Worm (Caenorhabditis elegans) whole organism, young adult: ENCODE data around the gene dyf-19.

Experiments used
- F22D6.2 ChIP-seq: sonication (generic microtip); optimal IDR thresholded peaks from 2 replicates; lab custom pipeline; 2016; ENCODE audit warnings: mild to moderate bottlenecking, missing genetic modification characterization, missing compliant biosample characterization
- F33H1.4 ChIP-seq: fragments of 200-800 bp; sonication (Bioruptor generic); IDR thresholded peaks from 2 replicates; pipeline ENCODE4 v1.3.6; 2022; ENCODE audit warnings: missing genetic modification reagents, missing genetic modification characterization, missing compliant biosample characterization
- Y67H2A.10 ChIP-seq: fragments of 200-800 bp; sonication (Bioruptor generic); conservative IDR thresholded peaks from 2 replicates; pipeline ENCODE4 v1.3.6; 2022; ENCODE audit warnings: missing genetic modification reagents, missing genetic modification characterization, missing compliant biosample characterization
- aptf-2 ChIP-seq: fragments of 200-800 bp; sonication (Bioruptor generic); conservative IDR thresholded peaks from 2 replicates; pipeline ENCODE4 v1.3.6; 2022; ENCODE audit warnings: missing genetic modification reagents, missing genetic modification characterization, missing compliant biosample characterization
- cebp-2 ChIP-seq: fragments of 200-800 bp; sonication (Bioruptor generic); IDR thresholded peaks from 2 replicates; pipeline ENCODE4 v1.3.6; 2022; ENCODE audit warnings: missing genetic modification characterization, missing compliant biosample characterization
- chd-7 ChIP-seq: sonication (generic microtip); optimal IDR thresholded peaks from 2 replicates; lab custom pipeline; 2016; ENCODE audit warnings: mild to moderate bottlenecking, missing genetic modification characterization, moderate library complexity, missing compliant biosample characterization
- gei-17 ChIP-seq: fragments of 200-800 bp; sonication (Bioruptor generic); optimal IDR thresholded peaks from 2 replicates; lab custom pipeline; 2018; ENCODE audit warnings: mild to moderate bottlenecking, missing genetic modification characterization, missing compliant biosample characterization
- hmg-1.2 ChIP-seq: fragments of 200-800 bp; sonication (Bioruptor generic); IDR thresholded peaks from 2 replicates; pipeline ENCODE4 v1.3.6; 2022; ENCODE audit warnings: missing genetic modification reagents, missing genetic modification characterization, missing compliant biosample characterization
- lin-26 ChIP-seq: fragments of 200-800 bp; sonication (Bioruptor generic); IDR thresholded peaks from 2 replicates; pipeline ENCODE4 v1.3.6; 2022; ENCODE audit warnings: missing genetic modification reagents, missing genetic modification characterization, missing compliant biosample characterization
- nhr-27 ChIP-seq: fragments of 200-800 bp; sonication (Bioruptor generic); optimal IDR thresholded peaks from 2 replicates; lab custom pipeline; 2018; ENCODE audit warnings: mild to moderate bottlenecking, missing genetic modification characterization, moderate library complexity, missing compliant biosample characterization
- nhr-80 ChIP-seq: sonication (generic microtip); optimal IDR thresholded peaks from 2 replicates; lab custom pipeline; 2016; ENCODE audit warnings: missing genetic modification characterization, missing compliant biosample characterization
- rec-8 ChIP-seq, 2 experiments: sonication (generic microtip); optimal IDR thresholded peaks; 2 replicates each; lab custom pipeline; 2016; ENCODE audit warnings: mild to moderate bottlenecking in 2 of 2, missing genetic modification characterization in 2 of 2, missing genetic modification reagents in 2 of 2, missing genotype in 2 of 2, missing biosample characterization in 1 of 2, missing compliant biosample characterization in 1 of 2, moderate library complexity in 1 of 2
- snpc-4 ChIP-seq, 5 experiments: fragments of 150-350 bp in 1 of 5; sonication (generic microtip) in 4 of 5; optimal IDR thresholded peaks; 2 replicates each; lab custom pipeline; 2014 to 2018; ENCODE audit warnings: missing genetic modification characterization in 5 of 5, missing biosample characterization in 3 of 5, antibody characterized with exemption in 2 of 5, mild to moderate bottlenecking in 2 of 5, missing compliant biosample characterization in 2 of 5, missing genotype in 2 of 5, moderate library complexity in 2 of 5, missing genetic modification reagents in 1 of 5
- xnd-1 ChIP-seq: sonication (generic microtip); optimal IDR thresholded peaks from 2 replicates; lab custom pipeline; 2016; ENCODE audit warnings: missing genotype, missing genetic modification reagents, missing genetic modification characterization, missing compliant biosample characterization

DNA sequence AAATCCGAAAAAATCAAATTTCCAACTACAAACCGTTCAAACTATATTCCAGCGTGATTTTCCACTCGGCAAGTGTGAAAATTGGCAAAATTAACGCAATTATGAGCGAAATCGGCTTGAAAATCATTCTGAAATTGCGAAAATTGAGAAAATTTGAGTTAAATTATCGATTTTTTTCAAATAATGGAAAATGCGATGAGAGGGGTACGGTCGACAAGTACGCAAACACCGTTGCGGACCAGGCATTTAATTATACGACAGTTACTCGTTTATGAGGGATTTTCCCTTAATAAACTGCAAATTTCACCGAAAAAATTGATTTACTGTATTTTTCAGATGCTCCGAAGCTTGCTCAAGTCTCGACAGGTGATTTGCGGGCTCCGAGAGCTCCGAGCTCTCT, 19.1 kb downstream of the dyf-19 start, which contains the start of the genes Y43F8C.7 and mrps-28:
- TF ChIP-seq xnd-1 (tag; lab: Kevin White, UChicago) (no peak), F33H1.4 (0 out of 2 replicates have a peak, but pooled peaks have one; percentile 11), Y67H2A.10 (no peak), gei-17 (GFP tag; lab: Kevin White, UChicago) (no peak), F22D6.2 (tag; lab: Kevin White, UChicago) (no peak), nhr-27 (tag; lab: Kevin White, UChicago) (no peak), nhr-80 (no peak), cebp-2 (no peak), rec-8 (tag; optimal IDR thresholded peaks at IDR 0.05; lab: Kevin White, UChicago) (no peak), snpc-4 (GFP tag; optimal IDR thresholded peaks at IDR 0.05; lab: Kevin White, UChicago) (no peak), snpc-4 (tag; optimal IDR thresholded peaks at IDR 0.05; lab: Kevin White, UChicago) (peak in 1 of 4 experiments; percentile 31), aptf-2 (GFP tag; lab: Robert Waterston, UW) (no peak), hmg-1.2 (GFP tag; lab: Robert Waterston, UW) (no peak), chd-7 (tag; lab: Kevin White, UChicago) (no peak), lin-26 (GFP tag; lab: Robert Waterston, UW) (no peak)
